Worm (Caenorhabditis elegans) whole organism, L1 larva: ENCODE results near the gene H14A12.3.

Experiments used
- aly-2 ChIP-seq: fragments of 150-350 bp; optimal IDR thresholded peaks from 2 replicates; lab custom pipeline; 2014; ENCODE audit warnings: missing biosample characterization, missing genetic modification characterization
- ama-1 ChIP-seq: fragments of 150-350 bp; optimal IDR thresholded peaks from 2 replicates; lab custom pipeline; 2014
- dsc-1 ChIP-seq: sonication (generic microtip); optimal IDR thresholded peaks from 2 replicates; lab custom pipeline; 2016; ENCODE audit warnings: mild to moderate bottlenecking, missing genetic modification characterization, missing compliant biosample characterization
- elt-2 ChIP-seq: sonication (generic microtip); optimal IDR thresholded peaks from 2 replicates; lab custom pipeline; 2016; ENCODE audit warnings: missing genetic modification characterization, mild to moderate bottlenecking, inconsistent platforms, missing compliant biosample characterization, missing genetic modification reagents
- lin-13 ChIP-seq: fragments of 150-350 bp; optimal IDR thresholded peaks from 2 replicates; lab custom pipeline; 2014; ENCODE audit warnings: missing biosample characterization, missing genetic modification reagents, missing genetic modification characterization
- lin-15B ChIP-seq: fragments of 150-350 bp; sonication (generic microtip); optimal IDR thresholded peaks from 3 replicates; lab custom pipeline; 2014; ENCODE audit warnings: missing biosample characterization, missing genetic modification characterization
- lin-39 ChIP-seq: fragments of 150-350 bp; optimal IDR thresholded peaks from 2 replicates; lab custom pipeline; 2014; ENCODE audit warnings: missing biosample characterization, missing genetic modification reagents, missing genetic modification characterization
- lir-3 ChIP-seq: sonication (generic microtip); optimal IDR thresholded peaks from 2 replicates; lab custom pipeline; 2016; ENCODE audit warnings: mild to moderate bottlenecking, missing genetic modification characterization, moderate library complexity, missing compliant biosample characterization; ENCODE audit not compliant: poor library complexity
- nhr-71 ChIP-seq: sonication (generic microtip); optimal IDR thresholded peaks from 2 replicates; lab custom pipeline; 2016; ENCODE audit warnings: mild to moderate bottlenecking, missing genetic modification characterization, moderate library complexity, missing compliant biosample characterization
- snpc-4 ChIP-seq: fragments of 150-350 bp; optimal IDR thresholded peaks from 2 replicates; lab custom pipeline; 2014; ENCODE audit warnings: missing biosample characterization, missing genetic modification characterization
- sptf-1 ChIP-seq: fragments of 150-350 bp; optimal IDR thresholded peaks from 2 replicates; lab custom pipeline; 2014; ENCODE audit warnings: missing biosample characterization, missing genetic modification characterization
- unc-130 ChIP-seq: fragments of 150-350 bp; optimal IDR thresholded peaks from 2 replicates; lab custom pipeline; 2017; ENCODE audit warnings: missing biosample characterization, missing genetic modification characterization, inconsistent platforms
- unc-62 ChIP-seq: fragments of 150-350 bp; optimal IDR thresholded peaks from 2 replicates; lab custom pipeline; 2014; ENCODE audit warnings: missing biosample characterization, missing genetic modification reagents, missing genetic modification characterization
- zip-4 ChIP-seq: fragments of 200-800 bp; sonication (Bioruptor generic); optimal IDR thresholded peaks from 2 replicates; lab custom pipeline; 2018; ENCODE audit warnings: mild to moderate bottlenecking, missing genetic modification characterization, moderate library complexity, missing compliant biosample characterization

DNA sequence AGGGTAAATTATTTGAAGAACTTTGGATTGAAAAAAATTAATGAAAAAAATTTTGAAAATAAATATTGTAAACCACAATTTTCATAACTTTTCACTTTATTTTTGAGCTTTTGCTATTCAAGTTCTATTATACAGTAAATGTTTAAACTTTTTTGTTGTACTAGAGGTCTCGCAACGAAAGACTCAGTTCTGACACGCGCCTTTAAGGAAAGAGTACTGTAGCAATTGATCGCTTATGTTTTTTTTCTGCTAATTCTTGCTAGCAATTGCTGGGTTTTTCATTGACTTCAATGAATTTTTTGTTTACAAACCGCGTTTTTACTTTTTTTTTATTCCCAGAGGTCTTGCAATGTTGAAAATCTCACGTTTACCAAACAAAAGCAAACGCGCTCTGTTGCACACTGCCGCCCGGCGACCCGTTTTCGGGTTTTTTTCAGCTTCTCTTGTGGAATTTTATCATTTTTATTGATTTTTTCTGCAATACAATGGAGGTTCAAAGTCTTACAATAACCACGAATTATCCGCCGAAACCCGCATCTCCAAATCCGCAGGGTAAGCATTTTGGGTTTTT lies at the start of gene H14A12.3:
- TF ChIP-seq sptf-1 (tag; lab: Kevin White, UChicago), result no peak
- no peak for TF ChIP-seq lin-39 (tag; lab: Kevin White, UChicago)
- TF ChIP-seq dsc-1 (tag; lab: Kevin White, UChicago), result no peak
- TF ChIP-seq lir-3 (tag; lab: Kevin White, UChicago), result no peak
- TF ChIP-seq unc-62 (GFP tag; lab: Kevin White, UChicago), result no peak
- TF ChIP-seq lin-13 (GFP tag; lab: Kevin White, UChicago), result no peak
- TF ChIP-seq snpc-4, result no peak
- TF ChIP-seq elt-2 (tag; lab: Kevin White, UChicago), result no peak
- TF ChIP-seq ama-1 (lab: Kevin White, UChicago), result no peak
- TF ChIP-seq nhr-71, result no peak
- no peak for TF ChIP-seq lin-15B (tag; lab: Kevin White, UChicago)
- no peak for TF ChIP-seq unc-130
- no peak for TF ChIP-seq aly-2
- TF ChIP-seq zip-4 (GFP tag; lab: Kevin White, UChicago), result no peak
